Worm (Caenorhabditis elegans) whole organism, L3 larva: ENCODE results near the gene Y102F5A.1.

ENCODE experiments used
- ama-1 ChIP-seq: fragments of 150-350 bp; optimal IDR thresholded peaks from 2 replicates; lab custom pipeline; 2018
- egl-27 ChIP-seq: sonication (generic microtip); optimal IDR thresholded peaks from 4 replicates; lab custom pipeline; 2017; ENCODE audit warnings: missing biosample characterization, missing genetic modification reagents, missing genetic modification characterization
- elt-2 ChIP-seq: sonication (generic microtip); optimal IDR thresholded peaks from 2 replicates; lab custom pipeline; 2016; ENCODE audit warnings: missing genetic modification reagents, mild to moderate bottlenecking, missing genetic modification characterization, missing compliant biosample characterization
- mdl-1 ChIP-seq: fragments of 150-350 bp; optimal IDR thresholded peaks from 2 replicates; lab custom pipeline; 2014; ENCODE audit warnings: missing biosample characterization, missing genetic modification characterization
- nhr-76 ChIP-seq: fragments of 150-350 bp; sonication (generic microtip); optimal IDR thresholded peaks from 5 replicates; lab custom pipeline; 2014; ENCODE audit warnings: missing biosample characterization, missing genetic modification characterization
- sea-2 ChIP-seq: fragments of 150-350 bp; sonication (generic microtip); optimal IDR thresholded peaks from 4 replicates; lab custom pipeline; 2014; ENCODE audit warnings: missing biosample characterization, missing genetic modification reagents, missing genetic modification characterization

- TF ChIP-seq nhr-76 (tag; lab: Kevin White, UChicago) (no peak), elt-2 (no peak), ama-1 (lab: Kevin White, UChicago) (no peak), mdl-1 (tag; lab: Kevin White, UChicago) (no peak), egl-27 (tag; lab: Kevin White, UChicago) (no peak), sea-2 (GFP tag; lab: Kevin White, UChicago) (no peak)
Measured at ce11 chrX:11814667-11815066, 30.5 kb upstream of the Y102F5A.1 start, which contains the start of gene C34E11.2.
